Fruit fly (Drosophila melanogaster): ENCODE data around the gene Gr21a.

DNA sequence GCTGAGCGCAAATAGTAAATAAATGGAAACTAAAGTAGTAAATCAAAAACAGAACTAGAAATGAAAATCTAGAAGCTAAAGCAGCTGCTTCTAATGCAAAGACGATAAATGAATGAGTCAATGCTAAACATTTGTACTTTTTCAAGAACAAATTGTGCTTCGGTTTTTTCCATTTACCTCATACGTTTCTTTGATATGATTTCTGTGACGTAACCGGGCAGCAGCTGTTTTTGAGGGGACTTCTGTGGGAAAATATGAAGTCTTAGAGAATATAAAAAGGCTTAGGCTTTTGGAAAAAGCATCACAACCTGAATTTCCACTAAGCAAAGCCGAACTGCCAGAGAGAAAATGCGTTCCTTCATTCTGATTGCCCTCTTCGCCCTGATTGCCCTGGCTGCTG is 7.0 kb upstream of the Gr21a start, which contains the start of gene CG12506:
- TF ChIP-seq pad (GFP tag; optimal IDR thresholded peaks at IDR 0.05) (no peak), CG7045 (GFP tag; optimal IDR thresholded peaks at IDR 0.05) (no peak), Crg-1 (GFP tag; optimal IDR thresholded peaks at IDR 0.05) (no peak)

All from whole organism, adult.